Fruit fly (Drosophila melanogaster) whole organism, larva: ENCODE data around the gene CG6125.

Experiments
- noc ChIP-seq: fragments of 200-800 bp; sonication (Bioruptor generic); optimal IDR thresholded peaks from 3 replicates; lab custom pipeline; 2019; ENCODE audit warnings: missing biosample characterization, mild to moderate bottlenecking, missing genetic modification characterization, moderate library complexity

Gene CG6125

DNA sequence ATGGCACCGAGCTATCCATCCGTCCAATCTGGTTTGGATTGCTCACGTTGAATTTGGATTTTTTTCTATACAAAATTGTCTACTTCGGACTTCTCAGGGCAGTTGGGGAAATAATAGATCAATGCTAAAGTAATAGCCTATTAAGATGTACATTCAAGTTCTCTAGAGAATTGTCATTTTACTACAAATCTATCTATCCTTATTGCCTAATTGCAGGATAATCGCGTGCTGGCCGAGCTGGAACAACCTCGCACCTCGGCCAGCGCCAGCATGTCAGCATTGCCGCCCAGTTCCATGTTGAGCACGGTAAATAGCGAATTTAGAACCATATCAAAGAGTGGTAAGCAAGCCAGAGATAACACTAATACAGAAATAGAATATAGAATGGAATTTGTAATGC, 24.0 kb downstream of the CG6125 start, which contains the start of gene h-cup:
TSS of gene h-cup (minus strand) at position 101 of the 400 bp plus-strand sequence.
- no peak for TF ChIP-seq noc (tag; lab: Kevin White, UChicago)

- no peak for TF ChIP-seq noc (tag; lab: Kevin White, UChicago)
Measured at dm6 chr3R:15379071-15379470, 27.8 kb downstream of the CG6125 start.

dm6 chr3R:15375470-15375869, 31.4 kb downstream of the CG6125 start:
- TF ChIP-seq noc (tag; lab: Kevin White, UChicago): no peak

dm6 chr3R:15374397-15374796, 32.5 kb downstream of the CG6125 start, which contains the start of gene Rbp:
TSS of gene Rbp (plus strand) at chr3R:15374635.
- no peak for TF ChIP-seq noc (tag; lab: Kevin White, UChicago)

dm6 chr3R:15371833-15372232, 35.0 kb downstream of the CG6125 start, which contains the start of the genes Ccm3 and CG6136:
TSS of gene Ccm3 (plus strand) at chr3R:15371957.
TSS of gene CG6136 (minus strand) at chr3R:15372212.
- TF ChIP-seq noc (tag; lab: Kevin White, UChicago): peak; percentile 52

- TF ChIP-seq noc (tag; lab: Kevin White, UChicago): no peak
Measured at dm6 chr3R:15369742-15370141, 37.1 kb downstream of the CG6125 start, which contains the start of gene CG14868. TSS of gene CG14868 (minus strand) at chr3R:15369945.

- TF ChIP-seq noc (tag; lab: Kevin White, UChicago): no peak
Measured at dm6 chr3R:15367477-15367876, 39.4 kb downstream of the CG6125 start, which contains the start of gene CG34404. TSS of gene CG34404 (minus strand) at chr3R:15367665.

- TF ChIP-seq noc (tag; lab: Kevin White, UChicago): no peak
Measured at dm6 chr3R:15366839-15367238, 40.0 kb downstream of the CG6125 start.

- TF ChIP-seq noc (tag; lab: Kevin White, UChicago): no peak
Measured at dm6 chr3R:15363608-15364007, 43.3 kb downstream of the CG6125 start, which contains the start of gene CG6171. TSS of gene CG6171 (minus strand) at chr3R:15363857.

- TF ChIP-seq noc (tag; lab: Kevin White, UChicago): no peak
Measured at dm6 chr3R:15361490-15361889, 45.4 kb downstream of the CG6125 start, which contains the start of the genes Cog2 and Trax. TSS of gene Cog2 (minus strand) at chr3R:15361657. TSS of gene Trax (plus strand) at chr3R:15361692.

DNA sequence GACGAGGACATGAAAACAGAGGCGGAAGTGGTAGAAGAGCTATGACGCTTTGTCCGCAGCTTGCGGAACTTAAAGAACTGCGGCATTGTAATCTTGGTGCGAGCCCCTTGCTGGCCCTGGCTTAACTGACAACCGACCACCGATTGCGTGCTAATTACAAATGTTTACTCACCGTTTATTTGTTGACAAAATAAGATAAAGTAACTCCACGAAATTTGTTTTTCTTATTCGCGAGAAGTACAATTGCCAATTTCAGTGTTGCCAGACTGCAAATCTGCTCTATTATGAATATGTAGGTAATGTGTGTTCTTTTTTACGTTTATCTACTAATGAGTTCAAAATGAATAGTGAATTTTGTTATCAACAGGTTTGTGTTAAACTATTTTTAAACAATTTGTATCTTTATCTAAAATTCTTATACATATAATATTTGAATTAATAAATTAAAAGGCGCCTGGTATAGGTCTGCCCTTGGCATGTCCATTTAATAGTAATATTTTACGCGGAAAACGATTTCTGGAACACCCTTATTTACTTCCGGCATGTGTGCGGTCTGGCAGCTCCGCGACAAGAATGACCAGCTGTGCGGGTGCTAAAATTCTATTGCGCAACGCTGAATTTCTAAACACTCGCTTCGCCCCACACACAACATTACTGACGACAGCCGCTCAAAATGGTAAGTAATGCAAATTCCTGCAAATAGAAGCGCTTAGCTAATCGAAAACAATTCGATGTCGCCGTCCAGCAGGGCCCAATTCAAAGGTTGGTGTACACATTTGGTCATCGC, 50.0 kb downstream of the CG6125 start, which contains the start of the genes Atg4b and Hibch:
TSS of gene Atg4b (minus strand) at position 280 of the 787 bp plus-strand sequence.
TSS of gene Hibch (plus strand) at position 585 of the 787 bp plus-strand sequence.
- TF ChIP-seq noc (tag; lab: Kevin White, UChicago): peak; percentile 88

DNA sequence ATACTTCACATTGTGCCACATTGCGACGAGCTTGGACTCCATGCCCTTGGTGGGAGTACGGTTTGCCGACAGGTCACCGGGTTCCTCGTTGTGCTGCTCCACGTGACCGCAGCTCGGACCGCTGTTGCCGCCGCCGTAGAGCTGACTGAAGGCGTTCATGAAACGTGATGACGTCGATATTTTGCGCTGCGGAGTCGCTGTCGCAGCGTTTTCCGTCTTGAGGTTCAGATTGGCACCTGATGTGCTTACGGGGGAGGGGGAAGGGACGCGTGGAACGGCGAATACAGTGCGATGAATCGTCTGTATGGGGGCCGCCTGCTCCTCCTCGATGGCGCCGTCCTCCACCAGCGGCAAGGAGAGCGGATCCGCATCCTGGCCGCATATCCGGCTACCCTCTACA, 50.7 kb downstream of the CG6125 start:
- TF ChIP-seq noc (tag; lab: Kevin White, UChicago): no peak

- TF ChIP-seq noc (tag; lab: Kevin White, UChicago): no peak
Measured at dm6 chr3R:15354019-15354418, 52.9 kb downstream of the CG6125 start.
